Fruit fly (Drosophila melanogaster): ENCODE data around the gene CG13639.

Gene CG13639

DNA sequence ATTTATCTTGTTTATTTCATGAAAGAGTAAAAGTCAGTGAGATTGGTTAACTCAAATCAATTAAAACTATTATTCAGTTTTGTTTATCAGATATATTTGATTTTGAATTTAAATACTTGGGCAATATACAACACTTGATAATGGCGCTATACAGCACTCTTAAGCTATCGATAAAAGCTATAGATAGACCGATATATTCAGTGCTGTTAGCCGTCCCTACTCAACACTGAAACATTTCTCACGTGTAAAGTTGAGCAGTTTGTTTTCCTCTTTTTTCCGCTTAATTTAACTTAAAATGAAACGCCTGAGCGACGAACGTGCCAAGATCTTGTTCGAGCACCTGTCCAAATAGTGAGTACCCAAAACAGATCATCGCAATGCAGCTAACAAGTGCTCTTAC is 9.7 kb downstream of the CG13639 start, which contains the start of gene CG7006 (continued):
- TF ChIP-seq pfk (GFP tag; optimal IDR thresholded peaks at IDR 0.05) (no peak), CG3281 (GFP tag; optimal IDR thresholded peaks at IDR 0.05) (no peak), CG14860 (GFP tag; IDR thresholded peaks at IDR 0.05; ENCODE audit: partially characterized antibody) (peak; percentile 61), gfzf (GFP tag; optimal IDR thresholded peaks at IDR 0.05) (peak; percentile 41), Abd-B (GFP tag; optimal IDR thresholded peaks at IDR 0.05) (peak; percentile 27), NFAT (GFP tag; IDR thresholded peaks at IDR 0.05) (peak; percentile 94), Bdp1 (GFP tag; optimal IDR thresholded peaks at IDR 0.05) (peak; percentile 61), dimm (GFP tag; IDR thresholded peaks at IDR 0.05) (no peak), Hmr (GFP tag; optimal IDR thresholded peaks at IDR 0.05) (peak; percentile 73), Ada2b (GFP tag; IDR thresholded peaks at IDR 0.05) (no peak), ssp (GFP tag; IDR thresholded peaks at IDR 0.05) (peak; percentile 52; the same call in 1 of the 2 replicates), chif (GFP tag; optimal IDR thresholded peaks at IDR 0.05) (peak; percentile 70 to 72), CG12104 (GFP tag; optimal IDR thresholded peaks at IDR 0.05) (no peak), Myb (GFP tag; optimal IDR thresholded peaks at IDR 0.05) (peak; percentile 95), gsb (GFP tag; IDR thresholded peaks at IDR 0.05) (no peak; the same call in 1 of the 2 replicates), Asciz (GFP tag; optimal IDR thresholded peaks at IDR 0.05) (no peak), CG10147 (GFP tag; optimal IDR thresholded peaks at IDR 0.05) (no peak), insv (GFP tag; optimal IDR thresholded peaks at IDR 0.05) (peak in 1 of 2 experiments; percentile 13), dysf (GFP tag; IDR thresholded peaks at IDR 0.05) (peak; percentile 51; the same call in 1 of the 3 replicates), cato (GFP tag; optimal IDR thresholded peaks at IDR 0.05; ENCODE audit: borderline replicate concordance) (peak; percentile 43), CG8478 (optimal IDR thresholded peaks at IDR 0.05) (no peak), CG1792 (GFP tag; optimal IDR thresholded peaks at IDR 0.05) (peak; percentile 72), shn (GFP tag; optimal IDR thresholded peaks at IDR 0.05) (peak; percentile 82), CG12391 (tag; optimal IDR thresholded peaks at IDR 0.05) (peak; percentile 55), az2 (GFP tag; optimal IDR thresholded peaks at IDR 0.05) (peak; percentile 45), CG14667 (GFP tag; IDR thresholded peaks at IDR 0.05) (no peak), Hand (GFP tag; optimal IDR thresholded peaks at IDR 0.05) (no peak), CG32532 (GFP tag; IDR thresholded peaks at IDR 0.05) (peak; percentile 70; the same call in 1 of the 2 replicates), tap (tag; optimal IDR thresholded peaks at IDR 0.05) (no peak), Hr3 (GFP tag; optimal IDR thresholded peaks at IDR 0.05) (peak; percentile 62), vvl (GFP tag; IDR thresholded peaks at IDR 0.05) (peak; percentile 88), Hr78 (GFP tag; optimal IDR thresholded peaks at IDR 0.05) (no peak), CG18476 (GFP tag; optimal IDR thresholded peaks at IDR 0.05) (peak; percentile 48), mam (GFP tag; optimal IDR thresholded peaks at IDR 0.05) (peak; percentile 91), CG9437 (GFP tag; optimal IDR thresholded peaks at IDR 0.05) (peak; percentile 26), HmgD (GFP tag; optimal IDR thresholded peaks at IDR 0.05) (peak; percentile 76), maf-S (GFP tag; optimal IDR thresholded peaks at IDR 0.05) (peak; percentile 84), CG11093 (GFP tag; IDR thresholded peaks at IDR 0.05) (no peak), gcm2 (GFP tag; optimal IDR thresholded peaks at IDR 0.05) (peak; percentile 22), CoRest (tag; optimal IDR thresholded peaks at IDR 0.05) (peak; percentile 58), Sry-β (GFP tag; optimal IDR thresholded peaks at IDR 0.05) (no peak), seq (GFP tag; IDR thresholded peaks at IDR 0.05) (no peak), Bteb2 (GFP tag; optimal IDR thresholded peaks at IDR 0.05) (peak; percentile 81), Camta (GFP tag; optimal IDR thresholded peaks at IDR 0.05) (peak; percentile 61), cwo (GFP tag; optimal IDR thresholded peaks at IDR 0.05) (peak; percentile 70), Dip3 (GFP tag; optimal IDR thresholded peaks at IDR 0.05) (peak; percentile 75), kah (GFP tag; optimal IDR thresholded peaks at IDR 0.05) (no peak), caup (GFP tag; optimal IDR thresholded peaks at IDR 0.05; ENCODE audit: severe bottlenecking) (peak; percentile 80), trem (tag; optimal IDR thresholded peaks at IDR 0.05) (peak; percentile 74), CG15514 (GFP tag; optimal IDR thresholded peaks at IDR 0.05) (peak; percentile 62), disco-r (GFP tag; optimal IDR thresholded peaks at IDR 0.05) (peak; percentile 34)
